Worm (Caenorhabditis elegans): ENCODE results near the gene eak-3.

The eak-3 gene

ce11 chrIII:1164668-1165067 is 11.7 kb downstream of the eak-3 start (continued):
- TF ChIP-seq nhr-80 (tag; optimal IDR thresholded peaks at IDR 0.05) (no peak), ztf-26 (tag; optimal IDR thresholded peaks at IDR 0.05) (no peak), madf-8 (GFP tag; conservative IDR thresholded peaks at IDR 0.05) (no peak), egl-18 (GFP tag; IDR thresholded peaks at IDR 0.05) (no peak), ztf-25 (GFP tag; IDR thresholded peaks at IDR 0.05) (no peak), lir-1 (GFP tag; conservative IDR thresholded peaks at IDR 0.05) (no peak), attf-3 (GFP tag; conservative IDR thresholded peaks at IDR 0.05) (no peak), ceh-40 (GFP tag; IDR thresholded peaks at IDR 0.05) (no peak), pbrm-1 (GFP tag; IDR thresholded peaks at IDR 0.05) (no peak; the same call in 1 of the 2 replicates), unc-130 (GFP tag; optimal IDR thresholded peaks at IDR 0.05) (no peak), F33H1.4 (GFP tag; IDR thresholded peaks at IDR 0.05) (no peak), atf-7 (tag; optimal IDR thresholded peaks at IDR 0.05) (peak; percentile 13), lin-54 (GFP tag; optimal IDR thresholded peaks at IDR 0.05) (no peak)

ce11 chrIII:1163203-1163602 is 13.2 kb downstream of the eak-3 start:
- TF ChIP-seq attf-6 (GFP tag; IDR thresholded peaks at IDR 0.05) (no peak), lsl-1 (GFP tag; optimal IDR thresholded peaks at IDR 0.05) (peak; percentile 32), nhr-120 (GFP tag; IDR thresholded peaks at IDR 0.05) (no peak), B0261.1 (tag; optimal IDR thresholded peaks at IDR 0.05) (peak; percentile 70), rpc-1 (optimal IDR thresholded peaks at IDR 0.05) (peak; percentile 70), rpc-1 (tag; optimal IDR thresholded peaks at IDR 0.05) (peak; percentile 81), lin-54 (GFP tag; optimal IDR thresholded peaks at IDR 0.05) (peak; percentile 20), lin-26 (GFP tag; IDR thresholded peaks at IDR 0.05) (peak; percentile 75), nhr-90 (tag; optimal IDR thresholded peaks at IDR 0.05) (peak; percentile 42), D2030.7 (GFP tag; IDR thresholded peaks at IDR 0.05) (peak; percentile 31), him-1 (tag; optimal IDR thresholded peaks at IDR 0.05) (peak; percentile 68), snpc-3.4 (tag; optimal IDR thresholded peaks at IDR 0.05) (peak; percentile 0), ztf-6 (GFP tag; IDR thresholded peaks at IDR 0.05) (no peak), F23B12.7 (tag; optimal IDR thresholded peaks at IDR 0.05; ENCODE audit: insufficient read depth) (no peak), hmg-1.2 (GFP tag; IDR thresholded peaks at IDR 0.05) (peak; percentile 36; the same call in 1 of the 2 replicates), tbp1 (GFP tag; optimal IDR thresholded peaks at IDR 0.05) (peak; percentile 88), lin-40 (tag; optimal IDR thresholded peaks at IDR 0.05) (no peak), snpc-4 (GFP tag; optimal IDR thresholded peaks at IDR 0.05) (peak; percentile 3), snpc-4 (tag; optimal IDR thresholded peaks at IDR 0.05) (no peak), ztf-18 (tag; optimal IDR thresholded peaks at IDR 0.05) (peak; percentile 53), dox-1 (GFP tag; IDR thresholded peaks at IDR 0.05) (peak; percentile 32; the same call in 1 of the 2 replicates), lsy-27 (tag; optimal IDR thresholded peaks at IDR 0.05; ENCODE audit: borderline replicate concordance, insufficient read depth) (peak; percentile 10), Y67H2A.10 (GFP tag; conservative IDR thresholded peaks at IDR 0.05) (no peak), nfyb-1 (GFP tag; IDR thresholded peaks at IDR 0.05) (0 out of 2 replicates have a peak, but pooled peaks have one; percentile 57), mxl-1 (tag; optimal IDR thresholded peaks at IDR 0.05) (peak; percentile 16), F49E8.2 (tag; optimal IDR thresholded peaks at IDR 0.05; ENCODE audit: insufficient read depth) (peak; percentile 8), ama-1 (optimal IDR thresholded peaks at IDR 0.05) (no peak), ama-1 (GFP tag; optimal IDR thresholded peaks at IDR 0.05) (peak in 1 of 2 experiments; percentile 62), ekl-4 (GFP tag; IDR thresholded peaks at IDR 0.05) (0 out of 2 replicates have a peak, but pooled peaks have one; percentile 9), die-1 (tag; optimal IDR thresholded peaks at IDR 0.05) (peak; percentile 65), T26A5.8 (tag; optimal IDR thresholded peaks at IDR 0.05) (no peak)
